Worm (Caenorhabditis elegans) whole organism, late embryonic: Measurements from ENCODE around the gene adal-1.

ENCODE experiments used
- T23F11.4 ChIP-seq: fragments of 200-800 bp; sonication (Bioruptor generic); optimal IDR thresholded peaks from 2 replicates; lab custom pipeline; 2018; ENCODE audit warnings: mild to moderate bottlenecking, missing genetic modification characterization, missing compliant biosample characterization
- ceh-31 ChIP-seq: sonication (generic microtip); optimal IDR thresholded peaks from 2 replicates; lab custom pipeline; 2016; ENCODE audit warnings: missing genetic modification characterization, missing compliant biosample characterization
- ets-4 ChIP-seq: sonication (generic microtip); optimal IDR thresholded peaks from 2 replicates; lab custom pipeline; 2016; ENCODE audit warnings: missing genetic modification characterization, missing compliant biosample characterization
- fkh-6 ChIP-seq: sonication (generic microtip); optimal IDR thresholded peaks from 2 replicates; lab custom pipeline; 2016; ENCODE audit warnings: missing genetic modification characterization, missing compliant biosample characterization
- gmeb-2 ChIP-seq: sonication (generic microtip); optimal IDR thresholded peaks from 2 replicates; lab custom pipeline; 2016; ENCODE audit warnings: missing genetic modification characterization, inconsistent platforms, missing compliant biosample characterization
- lin-11 ChIP-seq: fragments of 200-800 bp; sonication (Bioruptor generic); optimal IDR thresholded peaks from 2 replicates; lab custom pipeline; 2018; ENCODE audit warnings: mild to moderate bottlenecking, missing genetic modification characterization, missing compliant biosample characterization
- nhr-11 ChIP-seq: fragments of 150-350 bp; optimal IDR thresholded peaks from 2 replicates; lab custom pipeline; 2014; ENCODE audit warnings: missing biosample characterization, missing genetic modification characterization
- pha-4 ChIP-seq: fragments of 150-350 bp; optimal IDR thresholded peaks from 2 replicates; lab custom pipeline; 2018; ENCODE audit warnings: missing biosample characterization, missing genetic modification reagents, missing genetic modification characterization

DNA sequence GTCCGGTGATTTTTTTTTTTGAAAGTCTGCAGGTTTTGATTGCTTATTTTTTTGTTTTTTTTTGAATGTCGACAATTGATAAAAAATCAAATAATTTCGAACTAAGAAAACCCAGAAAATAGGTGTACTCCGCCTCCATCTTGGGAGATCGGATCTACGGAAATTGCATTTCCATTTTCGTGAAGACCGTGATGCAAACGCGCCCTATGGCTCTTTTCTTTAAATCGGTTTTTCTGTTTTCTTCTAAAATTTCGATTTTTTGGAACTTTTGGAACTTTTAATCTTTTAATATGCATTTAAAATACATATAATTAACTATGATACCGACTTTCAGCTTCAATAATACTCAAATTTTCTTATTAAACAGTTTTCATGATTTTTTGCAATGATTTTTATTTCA is 51.4 kb downstream of the adal-1 start:
- TF ChIP-seq T23F11.4 (GFP tag; lab: Kevin White, UChicago) (no peak), ets-4 (tag; lab: Kevin White, UChicago) (no peak), gmeb-2 (no peak), nhr-11 (tag; lab: Kevin White, UChicago) (no peak), fkh-6 (tag; lab: Kevin White, UChicago) (no peak), pha-4 (tag; lab: Kevin White, UChicago) (no peak), ceh-31 (tag; lab: Kevin White, UChicago) (no peak), lin-11 (no peak)
